Worm (Caenorhabditis elegans) whole organism, dauer: ENCODE data around the gene misc-1.

Source experiments
- unc-62 ChIP-seq: sonication (generic microtip); optimal IDR thresholded peaks from 2 replicates; lab custom pipeline; 2017; ENCODE audit warnings: missing biosample characterization, missing genetic modification reagents, missing genetic modification characterization

misc-1 gene

ce11 chrII:286551-286724 is at the start of gene misc-1:
TSS of gene misc-1 (plus strand) at chrII:286625.
- no peak for TF ChIP-seq unc-62 (GFP tag; lab: Kevin White, UChicago)

- TF ChIP-seq unc-62 (GFP tag; lab: Kevin White, UChicago) = no peak
Measured at ce11 chrII:237721-238120, 48.7 kb upstream of the misc-1 start, which contains the start of gene laat-1. TSS of gene laat-1 (minus strand) at chrII:237821.

DNA sequence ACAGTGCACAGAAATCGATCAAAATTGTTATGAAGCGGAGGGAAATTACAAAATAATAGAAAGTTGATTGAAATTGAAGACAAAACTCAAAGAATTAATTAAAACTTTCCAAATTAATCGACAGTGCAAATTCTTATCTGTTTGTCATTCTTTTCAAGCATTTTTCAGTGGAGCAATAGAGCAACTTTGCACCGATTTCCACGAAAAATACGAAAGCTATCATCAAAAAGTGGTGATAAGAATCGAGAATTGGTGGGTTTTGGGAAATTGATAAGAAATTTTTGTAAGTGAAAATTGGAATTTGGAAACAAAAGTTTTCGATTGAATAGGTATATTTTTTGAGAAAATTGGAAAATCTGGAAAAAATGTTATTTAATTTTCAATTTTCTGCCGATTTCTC is 46.4 kb upstream of the misc-1 start:
- TF ChIP-seq unc-62 (GFP tag; lab: Kevin White, UChicago) = no peak

DNA sequence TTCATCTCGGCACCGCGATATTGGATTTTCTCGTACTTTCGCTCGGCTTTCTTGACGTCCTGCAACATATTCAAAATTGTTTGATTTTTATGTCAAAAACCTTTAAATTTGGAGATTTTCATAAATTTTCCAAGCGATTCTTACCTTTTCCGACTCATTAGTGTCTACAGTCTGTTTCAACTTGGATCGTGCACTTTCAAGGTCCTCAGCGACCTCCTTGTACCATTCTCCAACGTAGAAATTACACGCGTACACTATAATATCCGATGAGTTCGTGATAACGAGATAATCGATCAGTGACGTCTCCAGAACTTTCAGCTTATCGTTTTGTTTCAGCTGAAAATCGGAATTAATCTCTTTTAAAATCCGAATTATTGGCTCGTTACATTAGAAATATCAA is 38.7 kb upstream of the misc-1 start:
- no peak for TF ChIP-seq unc-62 (GFP tag; lab: Kevin White, UChicago)

DNA sequence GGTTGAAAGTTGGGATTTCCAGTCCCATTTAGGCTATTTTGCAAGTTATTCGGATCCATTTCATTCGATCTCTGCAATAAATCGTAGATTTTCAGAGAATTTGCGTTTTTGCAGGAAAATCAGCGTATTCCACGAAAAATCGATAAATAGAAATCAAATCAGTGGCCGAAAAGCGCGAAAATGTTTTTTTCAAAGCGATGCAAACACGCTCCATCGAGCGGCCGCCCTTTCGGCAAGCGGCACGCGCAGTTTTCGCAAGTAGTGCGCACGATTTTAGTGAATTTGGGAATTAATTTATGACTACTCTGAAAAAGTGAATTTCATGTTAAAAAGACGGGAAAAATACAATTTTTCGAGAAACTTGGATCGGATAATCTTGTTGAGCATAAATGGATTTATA is 31.3 kb upstream of the misc-1 start:
- TF ChIP-seq unc-62 (GFP tag; lab: Kevin White, UChicago) = no peak

- no peak for TF ChIP-seq unc-62 (GFP tag; lab: Kevin White, UChicago)
Measured at ce11 chrII:257519-257918, 28.9 kb upstream of the misc-1 start, which contains the start of gene cat-2. TSS of gene cat-2 (plus strand) at chrII:257819.

DNA sequence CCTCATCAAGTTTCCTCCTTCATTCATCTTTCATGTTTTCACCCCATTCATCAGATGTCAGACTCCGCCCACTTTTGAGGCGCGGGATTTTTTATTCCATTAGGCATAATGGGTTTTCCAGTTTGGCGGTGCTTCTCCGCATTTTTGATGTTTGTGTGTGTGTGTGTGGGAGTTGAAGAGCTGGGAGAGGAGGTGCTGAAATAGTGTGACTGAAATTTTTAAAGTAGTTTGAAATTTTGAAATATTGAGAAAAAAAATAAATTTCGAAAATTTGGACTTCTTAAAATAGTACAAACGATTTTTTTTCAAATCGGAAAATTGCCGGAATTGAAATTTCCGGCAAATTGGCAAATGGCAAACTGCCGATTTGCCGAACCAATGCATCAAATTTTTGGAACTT is 22.9 kb upstream of the misc-1 start, which contains the start of gene scc-2:
Gene scc-2, minus strand, starts transcription at position 101 of the 400 bp plus-strand sequence.
- TF ChIP-seq unc-62 (GFP tag; lab: Kevin White, UChicago) = no peak

DNA sequence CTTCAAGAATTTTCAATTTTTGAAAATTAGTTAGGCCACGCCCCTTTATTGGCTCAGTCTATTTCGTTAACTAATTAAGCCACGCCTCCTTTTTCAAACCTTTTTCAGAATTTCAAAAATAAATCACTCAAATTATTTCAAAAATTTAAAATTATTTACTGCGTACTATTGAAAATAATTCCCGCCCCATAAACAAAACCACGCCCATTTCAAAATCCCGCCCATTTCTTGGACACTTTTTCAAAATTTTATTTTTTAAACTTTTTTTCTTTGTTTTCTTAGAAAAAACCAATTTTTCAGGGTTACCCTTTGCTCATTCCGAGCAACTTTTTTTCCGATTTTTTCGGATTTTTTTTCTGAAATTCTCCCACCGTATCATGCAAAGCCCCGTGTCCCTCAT is 22.4 kb upstream of the misc-1 start, which contains the start of gene B0432.14:
Gene B0432.14, plus strand, starts transcription at position 301 of the 400 bp plus-strand sequence.
- no peak for TF ChIP-seq unc-62 (GFP tag; lab: Kevin White, UChicago)

DNA sequence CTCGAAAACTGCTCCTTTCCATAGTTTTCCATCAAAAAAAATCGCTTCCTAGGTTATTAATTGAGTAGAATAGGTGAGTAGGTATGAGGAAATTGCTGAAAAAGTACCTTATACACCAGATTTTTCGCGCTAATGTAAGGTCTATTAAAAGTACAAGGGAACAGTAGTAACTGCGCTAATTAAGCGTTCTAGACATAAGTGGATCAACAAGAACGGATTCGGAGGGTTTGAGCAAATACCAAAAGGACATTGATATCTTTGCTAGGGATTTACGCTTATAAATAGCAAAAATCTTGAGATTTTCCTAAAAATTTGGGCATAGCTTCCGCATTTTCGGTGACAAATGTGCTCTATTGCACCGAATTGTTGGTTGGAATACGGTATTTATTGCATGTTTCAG is 12.6 kb upstream of the misc-1 start, which contains the start of gene B0432.7:
Gene B0432.7, minus strand, starts transcription at position 101 of the 400 bp plus-strand sequence.
- TF ChIP-seq unc-62 (GFP tag; lab: Kevin White, UChicago) = no peak

ce11 chrII:278636-279035 is 7.8 kb upstream of the misc-1 start, which contains the start of gene B0432.8:
TSS of gene B0432.8 (minus strand) at chrII:278736.
- no peak for TF ChIP-seq unc-62 (GFP tag; lab: Kevin White, UChicago)

- TF ChIP-seq unc-62 (GFP tag; lab: Kevin White, UChicago) = no peak
Measured at ce11 chrII:282483-282882, 3.9 kb upstream of the misc-1 start, which contains the start of gene trul-1. TSS of gene trul-1 (minus strand) at chrII:282583.

ce11 chrII:283594-283993 is 2.8 kb upstream of the misc-1 start, which contains the start of gene B0432.9:
TSS of gene B0432.9 (minus strand) at chrII:283694.
- no peak for TF ChIP-seq unc-62 (GFP tag; lab: Kevin White, UChicago)

ce11 chrII:285627-286550 is 536 bp upstream of the misc-1 start, which contains the start of gene B0432.10:
TSS of gene B0432.10 (minus strand) at chrII:286275.
- no peak for TF ChIP-seq unc-62 (GFP tag; lab: Kevin White, UChicago)

DNA sequence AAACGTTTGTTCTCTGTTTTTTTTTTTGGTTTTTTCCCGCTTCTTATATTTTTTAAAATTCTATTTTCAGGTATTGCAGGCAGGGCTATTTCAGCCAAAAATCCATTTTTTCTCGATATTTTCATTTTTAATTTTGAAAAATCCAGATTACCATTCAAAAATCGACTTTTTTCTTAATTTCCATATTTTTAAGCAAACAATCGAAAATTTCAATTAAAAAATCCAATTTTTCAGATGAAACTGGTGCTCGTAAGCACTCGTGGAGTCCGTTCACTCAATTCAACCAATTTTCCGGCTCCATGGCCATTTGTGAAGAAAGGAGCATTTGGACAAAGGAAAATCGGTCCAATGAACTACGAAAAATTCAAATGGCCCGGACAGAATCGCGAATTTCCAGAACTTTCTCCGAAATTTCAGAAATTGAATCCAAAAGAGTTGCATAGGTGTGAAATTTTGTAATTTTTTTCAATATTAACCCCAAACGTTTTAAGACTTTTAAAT is 2.3 kb downstream of the misc-1 start, which contains the start of gene mrpl-41:
Gene mrpl-41, plus strand, starts transcription at position 235 of the 501 bp plus-strand sequence.
- TF ChIP-seq unc-62 (GFP tag; lab: Kevin White, UChicago) = no peak

ce11 chrII:290282-290681 is 3.9 kb downstream of the misc-1 start, which contains the start of gene djr-1.1:
TSS of gene djr-1.1 (plus strand) at chrII:290582.
- TF ChIP-seq unc-62 (GFP tag; lab: Kevin White, UChicago) = no peak

- no peak for TF ChIP-seq unc-62 (GFP tag; lab: Kevin White, UChicago)
Measured at ce11 chrII:294606-295005, 8.2 kb downstream of the misc-1 start, which contains the start of gene B0432.11. TSS of gene B0432.11 (minus strand) at chrII:294706.
